Fruit fly (Drosophila melanogaster) whole organism, embryonic: ENCODE measurements around the gene Ptp4E.

ENCODE experiments used
- Blimp-1 ChIP-seq: fragments of 200-800 bp; sonication (Bioruptor generic); optimal IDR thresholded peaks from 3 replicates; lab custom pipeline; 2018; ENCODE audit warnings: missing biosample characterization, missing genetic modification characterization, mild to moderate bottlenecking, moderate library complexity, missing genetic modification reagents
- BtbVII ChIP-seq: fragments of 200-800 bp; sonication (Bioruptor generic); optimal IDR thresholded peaks from 3 replicates; lab custom pipeline; 2017; ENCODE audit warnings: missing biosample characterization, mild to moderate bottlenecking, missing genetic modification characterization
- CG10366 ChIP-seq: fragments of 200-800 bp; sonication (Bioruptor generic); IDR thresholded peaks from 2 replicates; pipeline ENCODE4 v1.3.6; 2022; ENCODE audit warnings: missing biosample characterization, missing genetic modification characterization
- CG12236 ChIP-seq: fragments of 200-800 bp; sonication (Bioruptor generic); optimal IDR thresholded peaks from 2 replicates; lab custom pipeline; 2016; ENCODE audit warnings: missing biosample characterization, missing genetic modification characterization
- CG13775 ChIP-seq: fragments of 200-800 bp; sonication (Bioruptor generic); optimal IDR thresholded peaks from 3 replicates; lab custom pipeline; 2017; ENCODE audit warnings: missing biosample characterization, mild to moderate bottlenecking, missing genetic modification characterization
- CG15514 ChIP-seq: fragments of 200-800 bp; sonication (Bioruptor generic); optimal IDR thresholded peaks from 3 replicates; lab custom pipeline; 2017; ENCODE audit warnings: missing biosample characterization, missing genetic modification characterization, mild to moderate bottlenecking, moderate library complexity, missing genetic modification reagents
- CG15601 ChIP-seq: fragments of 200-800 bp; sonication (Bioruptor generic); optimal IDR thresholded peaks from 3 replicates; lab custom pipeline; 2019; ENCODE audit warnings: missing biosample characterization, mild to moderate bottlenecking, missing genetic modification characterization, moderate library complexity
- CG17912 ChIP-seq: fragments of 200-800 bp; sonication (Bioruptor generic); optimal IDR thresholded peaks from 2 replicates; lab custom pipeline; 2018; ENCODE audit warnings: missing biosample characterization, mild to moderate bottlenecking, missing genetic modification characterization
- CG3995 ChIP-seq: fragments of 200-800 bp; sonication (Bioruptor generic); optimal IDR thresholded peaks from 3 replicates; lab custom pipeline; 2016; ENCODE audit warnings: missing biosample characterization, missing genetic modification characterization
- CG4854 ChIP-seq: fragments of 200-800 bp; sonication (Bioruptor generic); optimal IDR thresholded peaks from 2 replicates; lab custom pipeline; 2016; ENCODE audit warnings: missing biosample characterization, missing genetic modification characterization, inconsistent platforms
- CG6272 ChIP-seq: fragments of 200-800 bp; sonication (Bioruptor generic); IDR thresholded peaks from 2 replicates; pipeline ENCODE4 v1.3.6; 2022; ENCODE audit warnings: missing biosample characterization, missing genetic modification characterization
- CG6654 ChIP-seq: fragments of 200-800 bp; sonication (Bioruptor generic); optimal IDR thresholded peaks from 2 replicates; lab custom pipeline; 2017; ENCODE audit warnings: missing biosample characterization, mild to moderate bottlenecking, missing genetic modification characterization
- CG6813 ChIP-seq: fragments of 200-800 bp; sonication (Bioruptor generic); optimal IDR thresholded peaks from 2 replicates; lab custom pipeline; 2017; ENCODE audit warnings: missing biosample characterization, missing genetic modification characterization, mild to moderate bottlenecking, moderate library complexity, missing genetic modification reagents
- CG7271 ChIP-seq: fragments of 200-800 bp; sonication (Bioruptor generic); optimal IDR thresholded peaks from 2 replicates; lab custom pipeline; 2018; ENCODE audit warnings: missing biosample characterization, mild to moderate bottlenecking, missing genetic modification characterization, moderate library complexity
- CG7372 ChIP-seq: fragments of 200-800 bp; sonication (Bioruptor generic); IDR thresholded peaks from 2 replicates; pipeline ENCODE4 v1.3.6; 2022; ENCODE audit warnings: missing biosample characterization, missing genetic modification characterization
- CG7839 ChIP-seq: fragments of 200-800 bp; sonication (Bioruptor generic); optimal IDR thresholded peaks from 3 replicates; lab custom pipeline; 2018; ENCODE audit warnings: missing biosample characterization, mild to moderate bottlenecking, missing genetic modification characterization, moderate library complexity
- CHES-1-like ChIP-seq: fragments of 200-800 bp; sonication (Bioruptor generic); optimal IDR thresholded peaks from 2 replicates; lab custom pipeline; 2016; ENCODE audit warnings: missing biosample characterization, missing genetic modification characterization
- Doc2 ChIP-seq: fragments of 200-800 bp; sonication (Bioruptor generic); IDR thresholded peaks from 2 replicates; pipeline ENCODE4 v1.3.6; 2022; ENCODE audit warnings: missing biosample characterization, missing genetic modification characterization
- Doc3 ChIP-seq: fragments of 200-800 bp; sonication (Bioruptor generic); IDR thresholded peaks from 3 replicates; pipeline ENCODE4 v1.3.6; 2022; ENCODE audit warnings: missing biosample characterization, missing genetic modification characterization; ENCODE audit not compliant: partially characterized antibody
- E2f1 ChIP-seq: fragments of 200-800 bp; sonication (Bioruptor generic); IDR thresholded peaks from 2 replicates; pipeline ENCODE4 v1.3.6; 2022; ENCODE audit warnings: missing biosample characterization, missing genetic modification characterization
- Ets65A ChIP-seq: fragments of 200-800 bp; sonication (Bioruptor generic); peaks from one replicate; lab custom pipeline; 2016; ENCODE audit warnings: missing biosample characterization, missing genetic modification characterization
- Fer1 ChIP-seq: fragments of 200-800 bp; sonication (Bioruptor generic); optimal IDR thresholded peaks from 2 replicates; lab custom pipeline; 2017; ENCODE audit warnings: missing biosample characterization, mild to moderate bottlenecking, missing genetic modification characterization
- HLH4C ChIP-seq: fragments of 200-800 bp; sonication (Bioruptor generic); IDR thresholded peaks from 3 replicates; pipeline ENCODE4 v1.3.6; 2022; ENCODE audit warnings: missing biosample characterization, missing genetic modification characterization; ENCODE audit not compliant: partially characterized antibody
- Hmr ChIP-seq: fragments of 200-800 bp; sonication (Bioruptor generic); optimal IDR thresholded peaks from 3 replicates; lab custom pipeline; 2017; ENCODE audit warnings: mild to moderate bottlenecking, missing biosample characterization, missing genetic modification reagents, missing genetic modification characterization
- Kr ChIP-seq: fragments of 200-800 bp; sonication (Bioruptor generic); optimal IDR thresholded peaks from 2 replicates; lab custom pipeline; 2017; ENCODE audit warnings: missing biosample characterization, mild to moderate bottlenecking, missing genetic modification characterization
- Sox100B ChIP-seq: fragments of 200-800 bp; sonication (Bioruptor generic); optimal IDR thresholded peaks from 3 replicates; lab custom pipeline; 2018; ENCODE audit warnings: missing biosample characterization, mild to moderate bottlenecking, missing genetic modification characterization
- Stat92E ChIP-seq, 3 experiments: fragments of >200 bp in 2 of 3; fragments of 200-800 bp in 1 of 3; sonication (Bioruptor generic) in 1 of 3; optimal IDR thresholded peaks; 2 replicates each; lab custom pipeline; 2017 to 2019; ENCODE audit warnings: missing biosample characterization in 3 of 3, missing genetic modification characterization in 3 of 3, mild to moderate bottlenecking in 1 of 3, moderate library complexity in 1 of 3
- Tbp ChIP-seq: fragments of >200 bp; optimal IDR thresholded peaks from 2 replicates; lab custom pipeline; 2018; ENCODE audit warnings: missing biosample characterization, missing genetic modification characterization
- bab2 ChIP-seq: fragments of 200-800 bp; sonication (Bioruptor generic); optimal IDR thresholded peaks from 2 replicates; lab custom pipeline; 2016; ENCODE audit warnings: missing biosample characterization, missing genetic modification characterization
- cas ChIP-seq: fragments of 200-800 bp; sonication (Bioruptor generic); IDR thresholded peaks from 2 replicates; pipeline ENCODE4 v1.3.6; 2022; ENCODE audit warnings: missing biosample characterization, missing genetic modification characterization
- chif ChIP-seq, 2 experiments: fragments of 200-800 bp; sonication (Bioruptor generic); optimal IDR thresholded peaks; 3 replicates each; lab custom pipeline; 2016; ENCODE audit warnings: missing biosample characterization in 2 of 2, missing genetic modification characterization in 2 of 2
- ci ChIP-seq: fragments of 200-800 bp; sonication (Bioruptor generic); IDR thresholded peaks from 3 replicates; pipeline ENCODE4 v1.3.6; 2022; ENCODE audit warnings: missing biosample characterization, missing genetic modification characterization
- dan ChIP-seq: fragments of 200-800 bp; sonication (Bioruptor generic); IDR thresholded peaks from 2 replicates; pipeline ENCODE4 v1.3.6; 2022; ENCODE audit warnings: missing biosample characterization, missing genetic modification characterization
- dati ChIP-seq: fragments of 200-800 bp; sonication (Bioruptor generic); IDR thresholded peaks from 2 replicates; pipeline ENCODE4 v1.3.6; 2022; ENCODE audit warnings: missing biosample characterization, missing genetic modification characterization
- hkb ChIP-seq, 2 experiments: fragments of 200-800 bp in 1 of 2; fragments of >200 bp in 1 of 2; sonication (Bioruptor generic) in 1 of 2; IDR thresholded peaks in 1 of 2; optimal IDR thresholded peaks in 1 of 2; 2 replicates each; pipeline versions ENCODE4 v1.3.6 to Lab custom; 2017 to 2022; ENCODE audit warnings: missing biosample characterization in 1 of 2, missing genetic modification characterization in 1 of 2
- nau ChIP-seq: fragments of 200-800 bp; sonication (Bioruptor generic); optimal IDR thresholded peaks from 3 replicates; lab custom pipeline; 2017; ENCODE audit warnings: missing biosample characterization, mild to moderate bottlenecking, missing genetic modification characterization, missing genetic modification reagents
- pros ChIP-seq: fragments of 200-800 bp; sonication (Bioruptor generic); optimal IDR thresholded peaks from 3 replicates; lab custom pipeline; 2019; ENCODE audit warnings: missing biosample characterization, mild to moderate bottlenecking, missing genetic modification characterization, moderate library complexity
- ro ChIP-seq: fragments of 200-800 bp; sonication (Bioruptor generic); IDR thresholded peaks from 2 replicates; pipeline ENCODE4 v1.3.6; 2022; ENCODE audit warnings: missing biosample characterization, missing genetic modification characterization
- row ChIP-seq: fragments of 200-800 bp; sonication (Bioruptor generic); IDR thresholded peaks from 3 replicates; pipeline ENCODE4 v1.3.6; 2022; ENCODE audit warnings: missing biosample characterization, missing genetic modification characterization
- scrt ChIP-seq: fragments of 200-800 bp; sonication (Bioruptor generic); optimal IDR thresholded peaks from 2 replicates; lab custom pipeline; 2018; ENCODE audit warnings: missing biosample characterization, mild to moderate bottlenecking, missing genetic modification characterization, moderate library complexity
- sd ChIP-seq: fragments of 200-800 bp; sonication (Bioruptor generic); optimal IDR thresholded peaks from 3 replicates; lab custom pipeline; 2018; ENCODE audit warnings: missing biosample characterization, mild to moderate bottlenecking, missing genetic modification characterization, moderate library complexity
- sens ChIP-seq: fragments of 200-800 bp; sonication (Bioruptor generic); peaks from one replicate; lab custom pipeline; 2016; ENCODE audit warnings: missing biosample characterization, missing genetic modification characterization
- seq ChIP-seq: fragments of 200-800 bp; sonication (Bioruptor generic); IDR thresholded peaks from 2 replicates; pipeline ENCODE4 v1.3.6; 2022; ENCODE audit warnings: missing biosample characterization, missing genetic modification characterization
- tap ChIP-seq: fragments of 200-800 bp; optimal IDR thresholded peaks from 3 replicates; lab custom pipeline; 2019; ENCODE audit warnings: missing biosample characterization, mild to moderate bottlenecking, missing genetic modification characterization, moderate library complexity
- vfl ChIP-seq: fragments of 200-800 bp; sonication (Bioruptor generic); optimal IDR thresholded peaks from 2 replicates; lab custom pipeline; 2016; ENCODE audit warnings: missing biosample characterization, missing genetic modification characterization
- vvl ChIP-seq: fragments of 200-800 bp; sonication (Bioruptor generic); IDR thresholded peaks from 2 replicates; pipeline ENCODE4 v1.3.6; 2022; ENCODE audit warnings: missing biosample characterization, missing genetic modification characterization
- wek ChIP-seq: fragments of 200-800 bp; sonication (Bioruptor generic); optimal IDR thresholded peaks from 3 replicates; lab custom pipeline; 2018; ENCODE audit warnings: missing biosample characterization, mild to moderate bottlenecking, missing genetic modification characterization, moderate library complexity
- yki ChIP-seq: fragments of >200 bp; optimal IDR thresholded peaks from 3 replicates; lab custom pipeline; 2018

Gene Ptp4E

dm6 chrX:4919040-4919881 lies 19.7 kb upstream of the Ptp4E start (continued):
- TF ChIP-seq CG6272 (GFP tag; lab: Robert Waterston, UW) (peak; percentile 77; the same call in 1 of the 2 replicates), cas (GFP tag; lab: Robert Waterston, UW) (peak; percentile 52; the same call in 1 of the 2 replicates), sd (tag; lab: Kevin White, UChicago) (peak; percentile 61), vvl (GFP tag; lab: Robert Waterston, UW) (peak; percentile 92), CG7372 (GFP tag; lab: Robert Waterston, UW) (peak; percentile 82), E2f1 (GFP tag; lab: Robert Waterston, UW) (peak; percentile 84), yki (no peak), CG6813 (GFP tag; lab: Kevin White, UChicago) (peak; percentile 35), ci (GFP tag; lab: Robert Waterston, UW) (peak; percentile 91), CG3995 (GFP tag; lab: Kevin White, UChicago) (peak; percentile 43), Doc3 (GFP tag; lab: Robert Waterston, UW) (no peak), CG15514 (peak; percentile 62), CG13775 (GFP tag; lab: Kevin White, UChicago) (peak; percentile 55), CG10366 (GFP tag; lab: Robert Waterston, UW) (peak; percentile 88), chif (GFP tag; optimal IDR thresholded peaks at IDR 0.05; lab: Kevin White, UChicago) (peak; percentile 72 to 82), CG15601 (peak; percentile 29), CG6654 (GFP tag; lab: Kevin White, UChicago) (peak; percentile 44), wek (GFP tag; lab: Kevin White, UChicago) (peak; percentile 71), bab2 (peak; percentile 84), CG4854 (peak; percentile 66), hkb (optimal IDR thresholded peaks at IDR 0.05; lab: Kevin White, UChicago) (no peak), hkb (GFP tag; IDR thresholded peaks at IDR 0.05; lab: Robert Waterston, UW) (peak; percentile 86), Tbp (GFP tag; lab: Kevin White, UChicago) (no peak), CHES-1-like (GFP tag; lab: Kevin White, UChicago) (peak; percentile 82), Stat92E (GFP tag; optimal IDR thresholded peaks at IDR 0.05; lab: Kevin White, UChicago) (no peak), Sox100B (GFP tag; lab: Kevin White, UChicago) (no peak), nau (GFP tag; lab: Kevin White, UChicago) (no peak), sens (GFP tag; lab: Kevin White, UChicago) (peak; percentile 95), vfl (GFP tag; lab: Kevin White, UChicago) (peak; percentile 21), seq (GFP tag; lab: Robert Waterston, UW) (peak; percentile 87), ro (GFP tag; lab: Robert Waterston, UW) (peak; percentile 71), pros (no peak), CG12236 (GFP tag; lab: Kevin White, UChicago) (peak; percentile 50), CG7839 (peak; percentile 85), Kr (GFP tag; lab: Kevin White, UChicago) (no peak), BtbVII (peak; percentile 71), dan (peak; percentile 48), tap (tag; lab: Kevin White, UChicago) (peak; percentile 69), row (peak; percentile 92), CG7271 (tag; lab: Kevin White, UChicago) (no peak), Blimp-1 (GFP tag; lab: Kevin White, UChicago) (peak; percentile 76), Doc2 (GFP tag; lab: Robert Waterston, UW) (peak; percentile 69), Hmr (GFP tag; lab: Kevin White, UChicago) (peak; percentile 78), Ets65A (GFP tag; lab: Kevin White, UChicago) (peak; percentile 98), dati (GFP tag; lab: Robert Waterston, UW) (0 out of 2 replicates have a peak, but pooled peaks have one; percentile 54), scrt (GFP tag; lab: Kevin White, UChicago) (peak; percentile 56), HLH4C (no peak), CG17912 (GFP tag; lab: Kevin White, UChicago) (no peak), Fer1 (GFP tag; lab: Kevin White, UChicago) (peak; percentile 71)
